Fruit fly (Drosophila melanogaster): ENCODE measurements around the gene spas.

spas gene

DNA sequence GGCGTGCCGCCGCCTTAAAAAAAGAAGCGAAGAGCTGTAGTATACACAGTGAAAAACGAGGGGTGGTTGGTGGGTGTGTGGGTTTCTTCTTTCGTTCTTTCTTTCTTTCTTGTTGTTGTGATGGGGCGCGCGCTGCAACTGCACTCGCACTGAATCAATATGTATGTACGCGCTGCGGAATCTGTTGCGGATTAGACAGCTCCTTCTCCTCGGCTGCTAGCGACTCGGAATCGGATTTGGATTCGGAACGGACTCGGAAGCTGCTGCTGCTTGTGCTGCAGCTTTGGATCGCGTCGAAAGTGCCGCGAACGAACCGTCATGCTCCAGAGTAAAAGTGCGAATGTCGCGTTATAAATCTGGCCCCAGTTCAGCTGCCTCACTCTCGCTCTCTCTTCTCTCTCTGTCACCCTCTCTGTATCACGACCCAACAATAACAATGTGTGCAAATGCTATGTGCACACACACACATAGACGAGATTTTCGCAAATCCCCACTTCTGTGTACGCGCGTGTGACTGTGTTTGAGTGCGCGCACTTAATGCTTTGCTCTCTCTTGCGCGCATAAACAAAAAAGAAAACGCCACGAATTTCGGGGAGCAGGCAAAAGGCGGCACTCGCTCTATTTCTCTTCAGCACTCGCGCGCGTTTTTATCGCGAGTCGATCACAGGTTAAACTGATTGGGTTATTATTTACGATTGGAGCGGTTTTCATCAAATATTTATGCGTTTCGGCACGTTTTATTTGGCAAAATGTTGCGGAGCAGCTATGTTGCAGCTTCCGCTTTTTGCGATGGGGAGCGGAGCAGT lies 6.8 kb upstream of the spas start:
- TF ChIP-seq usp (GFP tag; optimal IDR thresholded peaks at IDR 0.05) = no peak
- peak; percentile 2 for TF ChIP-seq CG8478 (optimal IDR thresholded peaks at IDR 0.05)

DNA sequence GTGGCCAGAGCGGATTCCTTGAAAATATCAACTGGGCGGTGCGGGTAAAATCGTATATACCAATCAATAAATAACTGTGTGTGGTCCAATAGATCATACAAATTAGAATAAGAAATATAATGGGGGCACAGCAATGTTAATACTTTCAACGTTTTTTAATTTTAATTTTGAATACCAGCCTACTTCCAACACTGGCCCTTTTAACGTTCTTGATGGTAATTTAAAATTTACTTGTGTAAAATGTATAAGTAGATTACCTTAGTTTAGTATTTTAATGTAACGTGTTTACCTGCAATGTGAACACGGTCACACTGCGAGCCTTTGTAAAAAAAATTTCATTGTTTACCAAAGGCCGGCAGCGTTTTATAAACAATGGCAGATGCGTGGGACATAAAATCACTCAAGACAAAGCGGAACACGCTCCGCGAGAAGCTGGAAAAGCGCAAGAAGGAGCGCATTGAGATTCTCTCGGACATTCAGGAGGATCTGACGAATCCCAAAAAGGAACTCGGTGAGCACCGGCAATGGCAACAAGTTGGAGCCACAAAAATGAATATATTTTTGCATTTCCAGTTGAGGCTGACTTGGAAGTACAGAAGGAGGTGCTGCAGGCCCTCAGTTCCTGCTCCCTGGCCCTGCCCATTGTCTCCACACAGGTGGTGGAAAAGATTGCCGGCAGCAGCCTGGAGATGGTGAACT lies 6.0 kb upstream of the spas start, which contains the start of the genes KrT95D and Mettl3:
KrT95D (minus strand) TSS at position 3 of the 699 bp plus-strand sequence.
Mettl3 (plus strand) TSS at position 333 of the 699 bp plus-strand sequence.
- TF ChIP-seq CG8478 (optimal IDR thresholded peaks at IDR 0.05) (no peak), pan (optimal IDR thresholded peaks at IDR 0.05) (no peak), Dll (optimal IDR thresholded peaks at IDR 0.05) (no peak)

DNA sequence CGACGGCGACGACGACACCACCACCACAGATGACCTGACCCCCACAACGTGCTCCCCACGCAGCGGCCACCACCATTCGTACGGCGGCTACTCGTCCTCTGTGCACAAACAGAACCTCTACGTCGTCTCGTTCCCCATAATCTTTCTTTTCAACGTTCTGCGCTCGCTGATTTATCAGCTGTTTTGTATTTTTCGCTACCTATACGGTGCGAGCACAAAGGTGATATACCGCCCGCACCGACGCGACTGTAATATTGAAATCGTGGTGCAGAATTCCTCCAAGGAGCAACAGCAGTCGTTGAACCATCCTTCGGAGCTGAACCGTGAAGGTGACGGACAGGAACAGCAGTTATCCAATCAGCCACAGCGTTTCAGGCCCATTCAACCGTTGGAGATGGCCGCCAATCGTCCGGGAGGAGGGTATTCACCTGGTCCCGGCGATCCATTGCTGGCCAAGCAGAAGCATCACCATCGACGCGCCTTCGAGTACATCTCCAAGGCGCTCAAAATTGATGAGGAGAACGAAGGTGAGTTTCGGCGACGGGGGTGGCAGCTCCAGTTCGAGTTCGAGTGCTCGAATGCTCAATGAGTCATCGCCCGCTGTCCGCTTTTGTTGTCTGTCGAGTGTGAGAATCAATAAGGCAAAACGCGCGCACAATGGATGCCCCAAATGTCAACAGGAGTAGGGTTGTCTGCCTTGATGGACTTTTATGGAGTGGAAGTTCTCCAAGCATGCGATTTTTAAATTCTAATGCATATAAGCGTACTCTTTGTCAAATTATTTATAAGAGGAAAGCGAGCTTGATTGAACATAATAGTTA lies 931 bp downstream of the spas start, which contains the start of gene Miro:
Miro (minus strand) TSS at position 112 of the 821 bp plus-strand sequence.
- no peak for TF ChIP-seq CG8478 (optimal IDR thresholded peaks at IDR 0.05)

DNA sequence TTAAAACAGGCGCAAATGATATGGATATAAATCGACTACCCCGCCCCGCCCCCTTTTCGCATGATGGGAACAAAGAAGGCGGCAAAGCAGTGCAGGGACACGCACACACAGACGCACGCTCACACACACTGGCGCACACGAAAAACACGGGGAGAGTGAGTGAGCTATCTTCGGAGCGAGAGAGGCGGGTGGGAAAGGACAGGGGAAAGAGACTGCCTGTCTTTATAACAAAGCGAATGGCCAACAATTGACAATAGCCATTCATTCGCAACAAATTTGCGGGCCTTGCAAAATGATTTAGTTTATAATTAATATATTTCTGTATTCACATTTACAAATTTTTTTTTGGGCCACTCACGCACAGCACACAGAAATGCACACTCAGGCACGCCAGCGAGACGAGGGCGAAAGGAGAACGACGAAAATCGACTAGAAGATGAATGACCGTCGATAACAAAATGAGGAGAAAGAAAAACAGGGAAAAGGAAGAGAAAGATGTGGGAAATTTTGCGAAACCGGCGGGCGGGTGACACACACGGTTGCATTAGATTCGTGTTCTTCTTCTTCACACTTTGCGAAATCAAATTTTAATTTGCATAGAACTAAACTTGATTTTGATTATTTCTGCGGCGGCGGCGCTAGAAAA lies 8.7 kb downstream of the spas start:
- no peak for TF ChIP-seq pan (optimal IDR thresholded peaks at IDR 0.05)
- no peak for TF ChIP-seq usp (GFP tag; optimal IDR thresholded peaks at IDR 0.05)

DNA sequence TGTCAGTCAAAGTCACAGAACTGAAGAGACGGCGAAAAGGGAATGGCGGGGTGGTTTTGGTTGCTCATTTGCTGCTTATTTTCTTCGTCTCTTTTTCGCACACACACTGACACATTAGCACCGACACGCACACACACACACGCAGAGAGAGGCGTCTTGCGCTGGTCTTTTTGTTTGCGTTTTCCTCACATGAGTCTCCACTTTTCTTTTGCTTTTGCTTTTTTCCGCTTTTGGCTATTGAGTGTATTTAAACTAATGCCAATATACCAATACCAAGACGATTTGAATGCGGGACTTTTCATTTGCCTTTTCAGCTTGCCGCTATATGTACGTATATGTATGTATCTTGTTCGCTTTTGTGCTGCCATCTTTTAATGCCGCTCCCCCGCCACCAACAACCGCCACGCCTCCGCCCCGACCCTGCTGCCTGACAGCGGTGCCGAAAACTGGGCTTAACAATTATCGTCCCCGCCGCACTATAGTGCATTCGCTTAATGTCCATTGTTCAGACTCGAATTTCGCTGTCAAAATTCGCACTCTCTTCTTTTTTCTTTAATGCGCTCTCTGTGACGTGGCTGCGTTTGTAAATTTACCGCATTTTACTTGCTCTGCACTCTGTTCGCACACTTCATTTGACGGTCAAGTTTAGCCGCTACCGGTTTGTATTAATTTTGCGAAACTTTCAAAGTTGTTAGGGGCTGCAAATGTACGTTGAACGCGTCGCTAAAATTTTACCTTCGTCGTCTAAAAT lies 9.4 kb downstream of the spas start, which contains the start of gene CG5986:
CG5986 (plus strand) TSS at position 565 of the 751 bp plus-strand sequence.
- TF ChIP-seq EcR (GFP tag; optimal IDR thresholded peaks at IDR 0.05) (no peak), Dll (optimal IDR thresholded peaks at IDR 0.05) (peak; percentile 72), CG8478 (optimal IDR thresholded peaks at IDR 0.05) (no peak)

DNA sequence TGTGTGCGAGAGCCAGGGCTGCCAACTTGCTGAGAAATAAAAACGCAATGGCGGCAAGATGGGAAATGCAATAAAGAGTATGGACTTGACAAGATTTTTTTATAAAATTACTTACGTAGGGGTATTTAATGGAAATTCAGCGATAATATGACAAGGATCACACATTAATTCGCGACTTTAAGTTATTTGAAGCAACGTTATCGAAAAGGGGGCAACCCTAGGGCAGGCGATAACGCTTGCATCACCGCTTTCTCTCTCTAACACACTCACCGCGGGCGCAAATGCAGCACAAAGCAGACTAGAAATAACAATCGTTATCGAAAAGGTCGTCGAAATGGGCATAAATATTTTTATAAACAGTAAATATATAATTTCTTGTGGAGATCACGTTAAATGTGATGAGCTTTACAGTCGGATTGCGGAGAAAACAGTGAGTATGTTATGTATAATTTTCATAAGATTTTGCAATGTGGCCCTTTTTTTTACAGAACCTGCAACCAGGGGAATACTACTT lies 10.0 kb downstream of the spas start, which contains the start of gene Rox8:
Rox8 (minus strand) TSS at position 268 of the 514 bp plus-strand sequence.
- TF ChIP-seq pan (optimal IDR thresholded peaks at IDR 0.05) (no peak), psq (optimal IDR thresholded peaks at IDR 0.05) (no peak), EcR (GFP tag; optimal IDR thresholded peaks at IDR 0.05) (no peak), usp (GFP tag; optimal IDR thresholded peaks at IDR 0.05) (no peak), CG8478 (optimal IDR thresholded peaks at IDR 0.05) (no peak), Dll (optimal IDR thresholded peaks at IDR 0.05) (no peak)

DNA sequence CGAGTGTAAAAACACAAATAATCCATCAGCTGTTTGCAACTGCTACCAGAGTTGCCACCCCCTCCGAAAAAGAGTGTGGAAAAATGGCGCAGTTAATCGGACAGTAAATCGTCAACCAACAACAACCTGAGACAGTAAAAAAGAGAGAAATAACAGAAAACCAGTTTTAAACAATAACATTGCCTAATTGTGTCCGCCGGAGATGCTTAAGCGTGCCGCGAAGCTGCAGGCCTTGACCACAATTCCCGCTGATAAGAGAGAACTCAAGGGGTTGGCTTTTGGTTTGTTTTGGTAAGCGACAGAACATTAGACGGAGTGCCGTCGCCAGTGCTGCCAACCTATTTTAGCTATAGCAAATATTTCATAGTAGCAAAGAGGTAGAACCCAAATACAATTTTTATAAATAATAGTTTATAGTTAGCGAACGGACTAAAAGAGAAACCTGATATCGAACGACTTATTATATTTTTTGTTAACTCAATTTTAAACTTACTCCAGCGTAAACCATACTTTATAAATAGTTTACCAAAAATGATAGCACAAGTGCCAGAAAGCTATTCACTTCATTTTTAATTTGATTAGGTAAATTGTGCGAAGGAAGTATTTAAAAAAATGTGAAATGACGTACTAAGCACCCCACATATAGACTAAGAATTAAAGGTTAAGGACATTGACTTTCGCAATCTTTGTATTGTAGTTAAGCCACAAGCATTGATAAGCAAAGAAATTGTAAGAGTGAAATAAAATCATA lies 12.8 kb downstream of the spas start, which contains the start of the genes Atg6 and Pisd:
Atg6 (minus strand) TSS at position 93 of the 751 bp plus-strand sequence.
Pisd (plus strand) TSS at position 94 of the 751 bp plus-strand sequence.
- no peak for TF ChIP-seq usp (GFP tag; optimal IDR thresholded peaks at IDR 0.05)
- no peak for TF ChIP-seq EcR (GFP tag; optimal IDR thresholded peaks at IDR 0.05)
- TF ChIP-seq pan (optimal IDR thresholded peaks at IDR 0.05) = no peak
- TF ChIP-seq psq (optimal IDR thresholded peaks at IDR 0.05) = no peak
- TF ChIP-seq CG8478 (optimal IDR thresholded peaks at IDR 0.05) = no peak
- no peak for TF ChIP-seq Dll (optimal IDR thresholded peaks at IDR 0.05)

DNA sequence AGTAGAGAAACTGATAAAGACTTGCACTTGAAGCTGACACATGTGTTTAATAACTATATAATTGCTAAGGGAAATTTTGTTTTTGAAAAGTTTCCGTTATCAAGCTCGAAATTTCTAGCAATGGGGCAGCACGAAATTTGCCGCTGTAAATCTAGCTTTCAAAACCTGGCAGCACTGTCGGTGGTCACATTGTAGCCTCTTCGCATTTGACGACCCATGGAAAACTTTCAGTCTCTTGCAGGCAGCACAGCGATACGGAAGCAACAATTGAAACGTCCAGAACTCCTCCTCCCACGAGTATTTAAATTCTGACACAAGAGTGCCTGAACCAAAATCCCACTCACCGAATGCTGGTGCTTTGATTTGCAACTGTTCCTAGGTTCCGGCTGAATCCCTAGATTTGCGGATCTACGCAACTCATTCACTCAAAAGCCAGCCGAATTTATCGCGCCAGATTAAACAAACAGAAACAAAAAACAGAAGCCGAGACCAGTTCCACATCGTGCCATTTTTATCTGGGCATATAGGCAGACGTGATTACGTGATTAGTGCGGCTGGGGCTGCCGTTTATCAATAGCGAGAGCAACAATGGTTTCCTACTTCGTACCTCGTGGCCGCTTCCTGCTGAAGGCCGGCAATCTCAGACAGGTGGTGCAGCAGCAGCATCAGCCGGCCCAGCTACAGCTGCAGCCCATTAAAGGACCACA lies 13.6 kb downstream of the spas start:
- TF ChIP-seq pan (optimal IDR thresholded peaks at IDR 0.05) (no peak), psq (optimal IDR thresholded peaks at IDR 0.05) (no peak), Dll (optimal IDR thresholded peaks at IDR 0.05) (no peak), EcR (GFP tag; optimal IDR thresholded peaks at IDR 0.05) (no peak), usp (GFP tag; optimal IDR thresholded peaks at IDR 0.05) (no peak), CG8478 (optimal IDR thresholded peaks at IDR 0.05) (no peak)

DNA sequence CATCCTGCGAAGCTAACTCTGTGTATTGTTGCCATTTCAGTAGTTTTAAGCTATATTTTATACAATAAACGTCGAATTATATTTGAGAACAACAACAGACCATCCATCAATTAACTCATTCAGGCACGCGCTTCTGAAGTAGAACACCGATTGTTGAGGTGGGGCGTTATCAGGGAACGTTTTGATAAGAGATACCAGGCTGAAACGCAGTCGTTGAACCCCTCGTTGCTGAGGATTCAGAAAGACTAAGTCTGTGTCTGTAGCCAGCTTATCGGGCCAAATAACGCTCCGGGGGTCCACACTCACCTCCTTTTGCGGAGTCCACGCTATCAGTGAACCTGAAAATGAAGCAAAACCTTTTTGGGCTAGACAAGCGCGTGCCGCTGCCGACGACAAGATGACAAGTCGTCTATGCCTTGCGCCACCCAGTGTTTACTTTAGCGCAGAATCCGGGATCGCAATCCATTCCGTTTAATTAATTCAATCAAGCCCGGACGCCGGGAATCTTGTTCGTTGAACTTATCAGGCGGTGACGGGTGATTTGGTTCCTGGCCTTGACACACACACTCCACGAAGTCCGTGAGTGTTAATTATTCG lies 15.6 kb downstream of the spas start:
- TF ChIP-seq EcR (GFP tag; optimal IDR thresholded peaks at IDR 0.05) = no peak

DNA sequence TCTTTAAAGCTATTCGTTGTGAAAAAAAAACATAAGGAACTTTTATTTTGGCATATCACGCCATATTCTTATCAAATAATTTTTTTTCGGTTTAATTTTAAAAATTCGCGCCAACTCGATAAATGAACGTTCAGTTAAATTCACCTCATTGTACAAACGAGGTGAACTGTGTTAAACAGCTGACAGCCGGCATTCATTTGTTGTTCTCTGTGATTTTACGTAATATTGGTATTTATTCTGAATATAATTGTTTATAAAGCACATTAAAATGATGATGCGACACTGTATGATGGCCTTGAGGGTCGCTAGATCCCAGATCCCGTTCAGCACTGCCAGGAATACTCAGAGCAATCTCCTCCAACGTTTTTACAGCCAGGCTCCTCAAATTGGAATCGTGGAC lies 16.2 kb downstream of the spas start, which contains the start of gene CG6000:
CG6000 (plus strand) TSS at position 165 of the 400 bp plus-strand sequence.
- TF ChIP-seq Dll (optimal IDR thresholded peaks at IDR 0.05) = no peak
- no peak for TF ChIP-seq pan (optimal IDR thresholded peaks at IDR 0.05)
- no peak for TF ChIP-seq psq (optimal IDR thresholded peaks at IDR 0.05)
- no peak for TF ChIP-seq EcR (GFP tag; optimal IDR thresholded peaks at IDR 0.05)
- TF ChIP-seq usp (GFP tag; optimal IDR thresholded peaks at IDR 0.05) = no peak
- TF ChIP-seq CG8478 (optimal IDR thresholded peaks at IDR 0.05) = no peak

All from whole organism.